Fruit fly (Drosophila melanogaster): ENCODE data around the gene frc.

The frc gene

dm6 chr3L:17433555-17433954 is 565 bp upstream of the frc start, which contains the start of the genes Coq4 and CG32176 (continued):
- peak; percentile 96 for TF ChIP-seq CG10543 (GFP tag; optimal IDR thresholded peaks at IDR 0.05)
- TF ChIP-seq Abd-B (GFP tag; optimal IDR thresholded peaks at IDR 0.05): peak; percentile 99
- peak; percentile 98 for TF ChIP-seq slou (GFP tag; optimal IDR thresholded peaks at IDR 0.05)
- TF ChIP-seq CG7987 (GFP tag; optimal IDR thresholded peaks at IDR 0.05): peak; percentile 95
- peak; percentile 97 for TF ChIP-seq CG4730 (GFP tag; IDR thresholded peaks at IDR 0.05)
- TF ChIP-seq Six4 (GFP tag; optimal IDR thresholded peaks at IDR 0.05): peak; percentile 98
- peak; percentile 96 for TF ChIP-seq kay (GFP tag; optimal IDR thresholded peaks at IDR 0.05)
- peak; percentile 88 for TF ChIP-seq CG6854 (GFP tag; optimal IDR thresholded peaks at IDR 0.05)
- peak; percentile 81 for TF ChIP-seq E2f2 (GFP tag; IDR thresholded peaks at IDR 0.05)
- peak; percentile 88 for TF ChIP-seq Myb (GFP tag; optimal IDR thresholded peaks at IDR 0.05)
- TF ChIP-seq cato (GFP tag; optimal IDR thresholded peaks at IDR 0.05; ENCODE audit: borderline replicate concordance): peak; percentile 96
- TF ChIP-seq vnd (GFP tag; IDR thresholded peaks at IDR 0.05; ENCODE audit: partially characterized antibody): peak; percentile 63; the same call in 2 of the 3 replicates
- peak; percentile 73 for TF ChIP-seq nerfin-2 (GFP tag; IDR thresholded peaks at IDR 0.05; ENCODE audit: partially characterized antibody)
- peak; percentile 97 for TF ChIP-seq CG14050 (GFP tag; IDR thresholded peaks at IDR 0.05)
- TF ChIP-seq Trl (optimal IDR thresholded peaks at IDR 0.05): no peak
- TF ChIP-seq Trl (GFP tag; optimal IDR thresholded peaks at IDR 0.05): peak; percentile 99
- peak; percentile 49 for TF ChIP-seq pfk (GFP tag; optimal IDR thresholded peaks at IDR 0.05)
- TF ChIP-seq CG9437 (GFP tag; optimal IDR thresholded peaks at IDR 0.05): peak; percentile 88
- TF ChIP-seq CG2116 (GFP tag; optimal IDR thresholded peaks at IDR 0.05): peak; percentile 88
- TF ChIP-seq lov (optimal IDR thresholded peaks at IDR 0.05): no peak
- TF ChIP-seq lov (GFP tag; IDR thresholded peaks at IDR 0.05): peak; percentile 96
- peak; percentile 96 for TF ChIP-seq repo (GFP tag; optimal IDR thresholded peaks at IDR 0.05)
- peak; percentile 98 for TF ChIP-seq NFAT (GFP tag; IDR thresholded peaks at IDR 0.05)
- TF ChIP-seq CG42726 (GFP tag; IDR thresholded peaks at IDR 0.05; ENCODE audit: partially characterized antibody): peak; percentile 71
- TF ChIP-seq bab2 (GFP tag; optimal IDR thresholded peaks at IDR 0.05): peak; percentile 98
- TF ChIP-seq sim (GFP tag; IDR thresholded peaks at IDR 0.05): peak; percentile 92
- TF ChIP-seq Hr39 (optimal IDR thresholded peaks at IDR 0.05): no peak
- TF ChIP-seq Sry-δ (GFP tag; optimal IDR thresholded peaks at IDR 0.05): peak; percentile 76
- TF ChIP-seq CG17186 (GFP tag; optimal IDR thresholded peaks at IDR 0.05): peak; percentile 74
- TF ChIP-seq CG1832 (GFP tag; optimal IDR thresholded peaks at IDR 0.05): no peak
- peak; percentile 95 for TF ChIP-seq croc (GFP tag; conservative IDR thresholded peaks at IDR 0.05)
- TF ChIP-seq klu (GFP tag; IDR thresholded peaks at IDR 0.05): peak; percentile 96
- peak; percentile 92 for TF ChIP-seq run (tag; optimal IDR thresholded peaks at IDR 0.05)
- peak; percentile 99 for TF ChIP-seq Mad (GFP tag; optimal IDR thresholded peaks at IDR 0.05)
- TF ChIP-seq CG1647 (GFP tag; optimal IDR thresholded peaks at IDR 0.05): peak; percentile 98
- TF ChIP-seq CG11696 (GFP tag; IDR thresholded peaks at IDR 0.05): peak; percentile 87
- peak; percentile 94 for TF ChIP-seq Optix (GFP tag; IDR thresholded peaks at IDR 0.05)
- TF ChIP-seq CG2678 (tag; optimal IDR thresholded peaks at IDR 0.05): peak; percentile 97
- TF ChIP-seq CG13287 (GFP tag; IDR thresholded peaks at IDR 0.05; ENCODE audit: partially characterized antibody): peak; percentile 79
- TF ChIP-seq CG9797 (GFP tag; optimal IDR thresholded peaks at IDR 0.05): no peak
- TF ChIP-seq Xrp1 (GFP tag; IDR thresholded peaks at IDR 0.05): peak; percentile 99
- TF ChIP-seq ci (GFP tag; IDR thresholded peaks at IDR 0.05): peak; percentile 98
- TF ChIP-seq CG31441 (GFP tag; IDR thresholded peaks at IDR 0.05): peak; percentile 95
- peak in 1 of 2 experiments; percentile 74 for TF ChIP-seq insv (GFP tag; optimal IDR thresholded peaks at IDR 0.05)
- peak; percentile 94 for TF ChIP-seq trem (tag; optimal IDR thresholded peaks at IDR 0.05)
- TF ChIP-seq CG6175 (GFP tag; IDR thresholded peaks at IDR 0.05): peak; percentile 96
- TF ChIP-seq CG3065 (GFP tag; optimal IDR thresholded peaks at IDR 0.05): peak; percentile 96
- peak; percentile 95 for TF ChIP-seq ro (GFP tag; IDR thresholded peaks at IDR 0.05)
- peak; percentile 96 for TF ChIP-seq HmgD (GFP tag; optimal IDR thresholded peaks at IDR 0.05)
- peak; percentile 97 for TF ChIP-seq tup (GFP tag; optimal IDR thresholded peaks at IDR 0.05)
- TF ChIP-seq CG10654 (GFP tag; optimal IDR thresholded peaks at IDR 0.05): peak; percentile 99
- peak; percentile 99 for TF ChIP-seq Ptx1 (GFP tag; IDR thresholded peaks at IDR 0.05)
